Worm (Caenorhabditis elegans): ENCODE measurements around the gene sru-2.

- no peak for TF ChIP-seq flt-1 (GFP tag; IDR thresholded peaks at IDR 0.05)
- no peak for TF ChIP-seq ztf-29 (GFP tag; IDR thresholded peaks at IDR 0.05)
- no peak for TF ChIP-seq ztf-23 (GFP tag; IDR thresholded peaks at IDR 0.05)
- TF ChIP-seq T22C8.4 (GFP tag; IDR thresholded peaks at IDR 0.05): no peak
- no peak for TF ChIP-seq cog-1 (tag; optimal IDR thresholded peaks at IDR 0.05)
Observed at ce11 chrIV:9527002-9527401, 40.9 kb downstream of the sru-2 start.
